Fruit fly (Drosophila melanogaster): ENCODE measurements around the gene Hgsnat.

Hgsnat gene

DNA sequence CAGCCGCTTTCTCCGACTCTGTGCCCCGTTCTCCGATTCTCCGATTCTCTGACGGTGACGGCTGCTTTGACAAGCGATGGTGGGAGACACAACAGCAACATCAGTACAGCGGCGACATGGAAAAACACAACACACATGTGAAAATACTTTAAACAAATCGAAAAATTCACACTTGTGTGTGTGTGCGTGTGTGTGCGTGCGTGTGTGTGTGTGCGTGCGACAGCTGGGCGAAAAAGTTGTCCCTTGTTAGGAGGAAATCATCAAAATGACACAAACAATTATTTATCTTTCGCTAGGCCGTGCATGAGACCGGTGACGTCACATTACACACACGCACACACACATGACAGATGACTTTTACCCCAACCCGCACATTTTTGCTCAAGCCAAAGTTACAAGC lies 21.6 kb upstream of the Hgsnat start:
- no peak for TF ChIP-seq Eip93F (GFP tag; optimal IDR thresholded peaks at IDR 0.05)
- TF ChIP-seq eg (GFP tag; IDR thresholded peaks at IDR 0.05): no peak
- TF ChIP-seq CG6792 (GFP tag; optimal IDR thresholded peaks at IDR 0.05): no peak
- TF ChIP-seq acj6 (GFP tag; optimal IDR thresholded peaks at IDR 0.05): no peak
- no peak for TF ChIP-seq salr (GFP tag; optimal IDR thresholded peaks at IDR 0.05)
- no peak for TF ChIP-seq CG6276 (GFP tag; optimal IDR thresholded peaks at IDR 0.05)
- TF ChIP-seq CG15336 (GFP tag; IDR thresholded peaks at IDR 0.05): no peak
- TF ChIP-seq CG10631 (GFP tag; optimal IDR thresholded peaks at IDR 0.05): no peak
- TF ChIP-seq Eip75B (GFP tag; optimal IDR thresholded peaks at IDR 0.05): no peak
- TF ChIP-seq Hr38 (GFP tag; optimal IDR thresholded peaks at IDR 0.05): no peak
- no peak for TF ChIP-seq CG16779 (tag; optimal IDR thresholded peaks at IDR 0.05)
- no peak for TF ChIP-seq Sox15 (GFP tag; optimal IDR thresholded peaks at IDR 0.05)
- TF ChIP-seq svp (GFP tag): no peak
- TF ChIP-seq CG11762 (GFP tag; optimal IDR thresholded peaks at IDR 0.05; ENCODE audit: insufficient read depth): no peak
- no peak for TF ChIP-seq Eip78C (GFP tag)

- peak; percentile 43 for TF ChIP-seq CG1621 (tag; optimal IDR thresholded peaks at IDR 0.05)
- peak; percentile 57 for TF ChIP-seq Sox14 (GFP tag; optimal IDR thresholded peaks at IDR 0.05)
- no peak for TF ChIP-seq CG8319 (GFP tag; optimal IDR thresholded peaks at IDR 0.05)
- TF ChIP-seq Ets96B (tag; optimal IDR thresholded peaks at IDR 0.05): peak; percentile 72
- peak; percentile 70 for TF ChIP-seq dsx (GFP tag; optimal IDR thresholded peaks at IDR 0.05; ENCODE audit: poor library complexity, severe bottlenecking)
- no peak for TF ChIP-seq fd85E (GFP tag; optimal IDR thresholded peaks at IDR 0.05)
- peak; percentile 47 for TF ChIP-seq cyc (GFP tag; optimal IDR thresholded peaks at IDR 0.05)
- peak; percentile 82 for TF ChIP-seq svp (GFP tag)
- TF ChIP-seq spab (GFP tag; optimal IDR thresholded peaks at IDR 0.05): peak; percentile 47
- peak; percentile 54 for TF ChIP-seq pdm3 (GFP tag; optimal IDR thresholded peaks at IDR 0.05)
- TF ChIP-seq CG31627 (GFP tag; optimal IDR thresholded peaks at IDR 0.05): peak; percentile 48
- TF ChIP-seq CG6792 (GFP tag; optimal IDR thresholded peaks at IDR 0.05): peak; percentile 71
- TF ChIP-seq ss (GFP tag; optimal IDR thresholded peaks at IDR 0.05): peak in 1 of 2 experiments; percentile 28
- no peak for TF ChIP-seq Ets21C (GFP tag; optimal IDR thresholded peaks at IDR 0.05)
- TF ChIP-seq CG6276 (GFP tag; optimal IDR thresholded peaks at IDR 0.05): peak; percentile 28
- TF ChIP-seq Hr4 (GFP tag; optimal IDR thresholded peaks at IDR 0.05): peak; percentile 92
- TF ChIP-seq CG11762 (GFP tag; optimal IDR thresholded peaks at IDR 0.05; ENCODE audit: insufficient read depth): peak; percentile 28
- peak; percentile 97 for TF ChIP-seq eg (GFP tag; IDR thresholded peaks at IDR 0.05)
- peak; percentile 72 for TF ChIP-seq CG10669 (GFP tag; optimal IDR thresholded peaks at IDR 0.05)
- peak; percentile 27 for TF ChIP-seq CG11902 (GFP tag; optimal IDR thresholded peaks at IDR 0.05)
- TF ChIP-seq CG32006 (GFP tag; optimal IDR thresholded peaks at IDR 0.05): peak; percentile 82
- TF ChIP-seq Smox (GFP tag; optimal IDR thresholded peaks at IDR 0.05): peak; percentile 50
- TF ChIP-seq Met (GFP tag; optimal IDR thresholded peaks at IDR 0.05): peak; percentile 67
- peak; percentile 69 for TF ChIP-seq CG3919 (GFP tag; optimal IDR thresholded peaks at IDR 0.05)
- peak; percentile 44 for TF ChIP-seq CG34406 (GFP tag; optimal IDR thresholded peaks at IDR 0.05)
- peak; percentile 83 for TF ChIP-seq Eip75B (GFP tag; optimal IDR thresholded peaks at IDR 0.05)
- peak; percentile 34 to 53 for TF ChIP-seq salr (GFP tag; optimal IDR thresholded peaks at IDR 0.05)
- TF ChIP-seq Eip78C (GFP tag): peak; percentile 87
- peak; percentile 87 for TF ChIP-seq CG15336 (GFP tag; IDR thresholded peaks at IDR 0.05)
- TF ChIP-seq Hr39 (GFP tag; optimal IDR thresholded peaks at IDR 0.05): peak; percentile 27
- TF ChIP-seq CG16779 (tag; optimal IDR thresholded peaks at IDR 0.05): peak; percentile 74
- TF ChIP-seq CG6854 (GFP tag; optimal IDR thresholded peaks at IDR 0.05): no peak
- TF ChIP-seq CG11294 (GFP tag; IDR thresholded peaks at IDR 0.05): peak; percentile 87
- peak; percentile 44 for TF ChIP-seq Sox15 (GFP tag; optimal IDR thresholded peaks at IDR 0.05)
- TF ChIP-seq Sox102F (GFP tag; optimal IDR thresholded peaks at IDR 0.05): peak; percentile 16
- no peak for TF ChIP-seq vri (GFP tag; optimal IDR thresholded peaks at IDR 0.05)
- TF ChIP-seq acj6 (GFP tag; optimal IDR thresholded peaks at IDR 0.05): peak; percentile 73
- peak; percentile 65 for TF ChIP-seq CG8632 (GFP tag; optimal IDR thresholded peaks at IDR 0.05)
- TF ChIP-seq achi (GFP tag; optimal IDR thresholded peaks at IDR 0.05): peak; percentile 72
- peak; percentile 39 for TF ChIP-seq topi (GFP tag; optimal IDR thresholded peaks at IDR 0.05)
- TF ChIP-seq CG3032 (tag; optimal IDR thresholded peaks at IDR 0.05): peak; percentile 89
- TF ChIP-seq Hr38 (GFP tag; optimal IDR thresholded peaks at IDR 0.05): no peak
- TF ChIP-seq CG4318 (GFP tag; optimal IDR thresholded peaks at IDR 0.05): peak; percentile 63
- TF ChIP-seq fkh (GFP tag; optimal IDR thresholded peaks at IDR 0.05): no peak
- peak; percentile 89 for TF ChIP-seq Gug (GFP tag; IDR thresholded peaks at IDR 0.05)
- TF ChIP-seq lz (GFP tag; optimal IDR thresholded peaks at IDR 0.05): peak; percentile 66
- TF ChIP-seq CG8119 (GFP tag; IDR thresholded peaks at IDR 0.05): peak; percentile 86
Observed at dm6 chrX:4906573-4906972, 12.0 kb upstream of the Hgsnat start, which contains the start of gene CG6927. Gene CG6927, plus strand, starts transcription at chrX:4906900.

Data from whole organism, prepupa.